In genomic region chrIII:4004064-4004580, ce11 we compare ENCODE assay signal across 1 worm cellular context.
TF ChIP-seq lines count a peak whose summit lies in the region.

TSS of gene tif-1A (minus strand) at chrIII:4004114.

TF ChIP-seq in whole organism, L4 larva, 104 proteins besides CTCF, POLR2A, EP300 and RAD21 (continued from another document):
- TF ChIP-seq unc-130 (GFP tag; optimal IDR thresholded peaks at IDR 0.05; lab: Kevin White, UChicago): peak; percentile 11
- TF ChIP-seq egl-43 (GFP tag; IDR thresholded peaks at IDR 0.05; lab: Robert Waterston, UW): no peak
- TF ChIP-seq mxl-3 (GFP tag; optimal IDR thresholded peaks at IDR 0.05; lab: Kevin White, UChicago): peak; percentile 30
- TF ChIP-seq dpl-1 (GFP tag; optimal IDR thresholded peaks at IDR 0.05; lab: Kevin White, UChicago): peak; percentile 85
- TF ChIP-seq nhr-28 (tag; optimal IDR thresholded peaks at IDR 0.05; lab: Kevin White, UChicago): peak; percentile 72
- peak; percentile 88 for TF ChIP-seq dmd-6 (GFP tag; IDR thresholded peaks at IDR 0.05; lab: Robert Waterston, UW)
- peak in 1 of 2 experiments; percentile 57 for TF ChIP-seq mdl-1 (tag; optimal IDR thresholded peaks at IDR 0.05; lab: Kevin White, UChicago)
- peak; percentile 51 for TF ChIP-seq lin-13 (GFP tag; optimal IDR thresholded peaks at IDR 0.05; lab: Kevin White, UChicago)
- no peak for TF ChIP-seq dmd-8 (GFP tag; IDR thresholded peaks at IDR 0.05; lab: Robert Waterston, UW)
- TF ChIP-seq nhr-6 (tag; optimal IDR thresholded peaks at IDR 0.05; lab: Kevin White, UChicago): peak; percentile 73
- no peak for TF ChIP-seq lin-39 (tag; optimal IDR thresholded peaks at IDR 0.05; lab: Kevin White, UChicago)
- TF ChIP-seq php-3 (GFP tag; IDR thresholded peaks at IDR 0.05; lab: Robert Waterston, UW): peak; percentile 98
- peak; percentile 95 for TF ChIP-seq dve-1 (tag; optimal IDR thresholded peaks at IDR 0.05; lab: Kevin White, UChicago; ENCODE audit: insufficient read depth)
- TF ChIP-seq unc-62 (GFP tag; optimal IDR thresholded peaks at IDR 0.05 in 1 of 2; lab: Kevin White, UChicago): no peak
- TF ChIP-seq unc-62 (tag; optimal IDR thresholded peaks at IDR 0.05; lab: Kevin White, UChicago): no peak
- peak; percentile 87 for TF ChIP-seq nhr-102 (tag; optimal IDR thresholded peaks at IDR 0.05; lab: Kevin White, UChicago)
- TF ChIP-seq hif-1 (tag; optimal IDR thresholded peaks at IDR 0.05; lab: Kevin White, UChicago): peak in 1 of 2 experiments; percentile 71
- TF ChIP-seq nhr-237 (tag; optimal IDR thresholded peaks at IDR 0.05; lab: Kevin White, UChicago): no peak
- TF ChIP-seq ZK337.2 (GFP tag; IDR thresholded peaks at IDR 0.05; lab: Robert Waterston, UW): no peak
- TF ChIP-seq snpc-4 (tag; optimal IDR thresholded peaks at IDR 0.05; lab: Kevin White, UChicago): no peak
- no peak for TF ChIP-seq lir-3 (tag; optimal IDR thresholded peaks at IDR 0.05; lab: Kevin White, UChicago)
- peak; percentile 61 for TF ChIP-seq pqm-1 (tag; optimal IDR thresholded peaks at IDR 0.05; lab: Kevin White, UChicago)
- TF ChIP-seq daf-12 (tag; optimal IDR thresholded peaks at IDR 0.05; lab: Kevin White, UChicago): no peak
- no peak for TF ChIP-seq ceh-28 (tag; optimal IDR thresholded peaks at IDR 0.05; lab: Kevin White, UChicago)
- TF ChIP-seq lin-15B (tag; optimal IDR thresholded peaks at IDR 0.05; lab: Kevin White, UChicago): no peak
